Fruit fly (Drosophila melanogaster) whole organism, wandering third instar larva: Measurements from ENCODE around the gene CG4553.

Experiments
- Hr78 ChIP-seq: fragments of >200 bp; optimal IDR thresholded peaks from 2 replicates; lab custom pipeline; 2017; ENCODE audit warnings: missing biosample characterization, missing genetic modification characterization
- Jra ChIP-seq: sonication (Bioruptor generic); optimal IDR thresholded peaks from 2 replicates; lab custom pipeline; 2016; ENCODE audit warnings: missing biosample characterization, missing genetic modification characterization
- Rel ChIP-seq, 2 experiments: fragments of 200-800 bp; sonication (Bioruptor generic) in 1 of 2; optimal IDR thresholded peaks; 2 replicates in 1 of 2; 3 replicates in 1 of 2; lab custom pipeline; 2016 to 2019; ENCODE audit warnings: mild to moderate bottlenecking in 2 of 2, missing biosample characterization in 2 of 2, missing genetic modification characterization in 2 of 2, moderate library complexity in 1 of 2
- dmrt93B ChIP-seq: fragments of 200-800 bp; sonication (Bioruptor generic); optimal IDR thresholded peaks from 2 replicates; lab custom pipeline; 2018; ENCODE audit warnings: missing biosample characterization, mild to moderate bottlenecking, missing genetic modification characterization
- dsf ChIP-seq: sonication (Bioruptor generic); optimal IDR thresholded peaks from 2 replicates; lab custom pipeline; 2016; ENCODE audit warnings: missing biosample characterization, missing genetic modification characterization, borderline replicate concordance
- h ChIP-seq: fragments of 200-800 bp; sonication (Bioruptor generic); optimal IDR thresholded peaks from 3 replicates; lab custom pipeline; 2016; ENCODE audit warnings: missing biosample characterization, mild to moderate bottlenecking, missing genetic modification characterization
- pan ChIP-seq: fragments of >200 bp; optimal IDR thresholded peaks from 2 replicates; lab custom pipeline; 2017
- usp ChIP-seq: fragments of >200 bp; optimal IDR thresholded peaks from 2 replicates; lab custom pipeline; 2017; ENCODE audit warnings: missing biosample characterization, missing genetic modification characterization

dm6 chr3R:25490375-25490774 lies 13.7 kb upstream of the CG4553 start:
- no peak for TF ChIP-seq dsf (GFP tag; lab: Kevin White, UChicago)
- no peak for TF ChIP-seq h (GFP tag; lab: Kevin White, UChicago)
- TF ChIP-seq Hr78 (GFP tag; lab: Kevin White, UChicago) = no peak
- TF ChIP-seq pan = no peak
- TF ChIP-seq usp = no peak
- TF ChIP-seq dmrt93B (GFP tag; lab: Kevin White, UChicago) = no peak
- no peak for TF ChIP-seq Jra (GFP tag; lab: Kevin White, UChicago)
- peak; percentile 29 for TF ChIP-seq Rel (GFP tag; optimal IDR thresholded peaks at IDR 0.05; lab: Kevin White, UChicago)
- TF ChIP-seq Rel (tag; optimal IDR thresholded peaks at IDR 0.05; lab: Kevin White, UChicago) = no peak
